Worm (Caenorhabditis elegans) whole organism, late embryonic: Measurements from ENCODE around the gene fbxc-50.

Experiments used
- C38D4.7 ChIP-seq: fragments of 200-800 bp; sonication (Bioruptor generic); optimal IDR thresholded peaks from 2 replicates; lab custom pipeline; 2018; ENCODE audit warnings: mild to moderate bottlenecking, missing genetic modification characterization, moderate library complexity, missing compliant biosample characterization
- Y22D7AL.16 ChIP-seq: sonication (generic microtip); optimal IDR thresholded peaks from 2 replicates; lab custom pipeline; 2016; ENCODE audit warnings: missing genetic modification characterization, missing compliant biosample characterization
- ahr-1 ChIP-seq: sonication (generic microtip); optimal IDR thresholded peaks from 2 replicates; lab custom pipeline; 2016; ENCODE audit warnings: missing genetic modification characterization, missing compliant biosample characterization
- ama-1 ChIP-seq: fragments of 150-350 bp; optimal IDR thresholded peaks from 2 replicates; lab custom pipeline; 2014
- ceh-14 ChIP-seq: sonication (generic microtip); optimal IDR thresholded peaks from 2 replicates; lab custom pipeline; 2016; ENCODE audit warnings: missing genotype, missing genetic modification characterization, missing compliant biosample characterization
- ceh-18 ChIP-seq: sonication (generic microtip); optimal IDR thresholded peaks from 2 replicates; lab custom pipeline; 2016; ENCODE audit warnings: missing genetic modification characterization, missing compliant biosample characterization
- ceh-30 ChIP-seq: fragments of 150-350 bp; optimal IDR thresholded peaks from 2 replicates; lab custom pipeline; 2014; ENCODE audit warnings: missing biosample characterization, missing genetic modification characterization
- ceh-31 ChIP-seq: sonication (generic microtip); optimal IDR thresholded peaks from 2 replicates; lab custom pipeline; 2016; ENCODE audit warnings: missing genetic modification characterization, missing compliant biosample characterization
- ceh-34 ChIP-seq: sonication (generic microtip); optimal IDR thresholded peaks from 2 replicates; lab custom pipeline; 2016; ENCODE audit warnings: mild to moderate bottlenecking, missing genetic modification characterization, missing compliant biosample characterization
- ceh-6 ChIP-seq: fragments of 200-800 bp; sonication (Bioruptor generic); optimal IDR thresholded peaks from 2 replicates; lab custom pipeline; 2018; ENCODE audit warnings: mild to moderate bottlenecking, missing genetic modification characterization, missing compliant biosample characterization
- ceh-9 ChIP-seq: sonication (generic microtip); optimal IDR thresholded peaks from 2 replicates; lab custom pipeline; 2016; ENCODE audit warnings: mild to moderate bottlenecking, missing genetic modification characterization, inconsistent platforms, missing compliant biosample characterization
- che-1 ChIP-seq: sonication (generic microtip); optimal IDR thresholded peaks from 2 replicates; lab custom pipeline; 2016; ENCODE audit warnings: mild to moderate bottlenecking, missing genetic modification characterization, missing compliant biosample characterization
- dve-1 ChIP-seq: sonication (generic microtip); optimal IDR thresholded peaks from 2 replicates; lab custom pipeline; 2017; ENCODE audit warnings: antibody characterized with exemption, mild to moderate bottlenecking, missing genetic modification characterization, missing compliant biosample characterization
- elt-4 ChIP-seq: sonication (generic microtip); optimal IDR thresholded peaks from 2 replicates; lab custom pipeline; 2016; ENCODE audit warnings: missing genetic modification characterization, missing compliant biosample characterization
- ets-4 ChIP-seq: sonication (generic microtip); optimal IDR thresholded peaks from 2 replicates; lab custom pipeline; 2016; ENCODE audit warnings: missing genetic modification characterization, missing compliant biosample characterization
- eyg-1 ChIP-seq: sonication (generic microtip); optimal IDR thresholded peaks from 2 replicates; lab custom pipeline; 2016; ENCODE audit warnings: missing genotype, missing genetic modification characterization, missing compliant biosample characterization
- fkh-6 ChIP-seq: sonication (generic microtip); optimal IDR thresholded peaks from 2 replicates; lab custom pipeline; 2016; ENCODE audit warnings: missing genetic modification characterization, missing compliant biosample characterization
- hlh-13 ChIP-seq: fragments of 200-800 bp; sonication (Bioruptor generic); optimal IDR thresholded peaks from 2 replicates; lab custom pipeline; 2018; ENCODE audit warnings: mild to moderate bottlenecking, missing genetic modification characterization, missing compliant biosample characterization
- hlh-8 ChIP-seq: sonication (generic microtip); optimal IDR thresholded peaks from 2 replicates; lab custom pipeline; 2016; ENCODE audit warnings: missing genotype, missing genetic modification characterization, missing compliant biosample characterization
- nhr-232 ChIP-seq: sonication (generic microtip); optimal IDR thresholded peaks from 2 replicates; lab custom pipeline; 2016; ENCODE audit warnings: missing genetic modification characterization, missing compliant biosample characterization
- pha-2 ChIP-seq: sonication (generic microtip); optimal IDR thresholded peaks from 2 replicates; lab custom pipeline; 2017; ENCODE audit warnings: mild to moderate bottlenecking, missing genetic modification characterization, missing compliant biosample characterization
- pqm-1 ChIP-seq: sonication (generic microtip); optimal IDR thresholded peaks from 2 replicates; lab custom pipeline; 2016; ENCODE audit warnings: missing genetic modification characterization, missing compliant biosample characterization
- ref-2 ChIP-seq: sonication (generic microtip); optimal IDR thresholded peaks from 2 replicates; lab custom pipeline; 2016; ENCODE audit warnings: missing genetic modification characterization, missing compliant biosample characterization
- rnt-1 ChIP-seq: sonication (generic microtip); optimal IDR thresholded peaks from 2 replicates; lab custom pipeline; 2016; ENCODE audit warnings: missing genetic modification characterization, missing compliant biosample characterization
- sox-2 ChIP-seq: fragments of 200-800 bp; sonication (Bioruptor generic); IDR thresholded peaks from 2 replicates; pipeline ENCODE4 v1.3.6; 2022; ENCODE audit warnings: missing genetic modification reagents, missing genetic modification characterization, missing compliant biosample characterization
- sox-4 ChIP-seq: sonication (generic microtip); optimal IDR thresholded peaks from 2 replicates; lab custom pipeline; 2017; ENCODE audit warnings: mild to moderate bottlenecking, missing genetic modification characterization, inconsistent platforms, missing compliant biosample characterization
- syd-9 ChIP-seq: sonication (generic microtip); optimal IDR thresholded peaks from 2 replicates; lab custom pipeline; 2016; ENCODE audit warnings: mild to moderate bottlenecking, missing genetic modification characterization, moderate library complexity, missing compliant biosample characterization
- tbx-7 ChIP-seq: sonication (generic microtip); optimal IDR thresholded peaks from 2 replicates; lab custom pipeline; 2016; ENCODE audit warnings: missing genotype, missing genetic modification characterization, missing compliant biosample characterization
- ttx-3 ChIP-seq: sonication (generic microtip); optimal IDR thresholded peaks from 2 replicates; lab custom pipeline; 2016; ENCODE audit warnings: missing genetic modification reagents, missing genetic modification characterization, missing compliant biosample characterization
- unc-3 ChIP-seq, 2 experiments: fragments of 200-800 bp in 1 of 2; sonication (Bioruptor generic) in 1 of 2; sonication (generic microtip) in 1 of 2; conservative IDR thresholded peaks in 1 of 2; optimal IDR thresholded peaks in 1 of 2; 2 replicates each; pipeline versions ENCODE4 v1.3.6 to Lab custom; 2016 to 2022; ENCODE audit warnings: missing compliant biosample characterization in 2 of 2, missing genetic modification characterization in 2 of 2, missing genetic modification reagents in 1 of 2
- unc-55 ChIP-seq: sonication (generic microtip); optimal IDR thresholded peaks from 2 replicates; lab custom pipeline; 2017; ENCODE audit warnings: missing biosample characterization, missing genetic modification reagents, missing genetic modification characterization
- unc-86 ChIP-seq: sonication (generic microtip); optimal IDR thresholded peaks from 2 replicates; lab custom pipeline; 2016; ENCODE audit warnings: missing genetic modification characterization, missing compliant biosample characterization

fbxc-50 gene

DNA sequence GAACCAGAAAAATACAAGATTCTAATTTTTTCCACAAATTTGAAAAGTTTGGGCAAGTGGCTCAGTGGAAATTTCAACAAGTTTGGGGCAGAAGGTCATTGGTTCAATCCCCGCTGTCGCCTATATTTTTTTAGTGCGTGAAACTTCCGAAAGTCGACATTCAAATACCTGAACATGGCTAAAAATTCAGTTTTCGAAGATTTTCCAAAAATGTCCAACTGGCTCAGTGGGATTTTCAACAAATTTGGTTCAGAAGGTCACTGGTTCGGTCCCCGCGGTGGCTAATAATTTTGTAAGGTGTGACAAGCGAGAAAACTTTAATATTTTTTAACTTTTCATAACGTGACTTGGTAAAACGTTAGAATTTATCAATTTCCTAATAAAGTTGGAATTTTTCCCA lies 16.8 kb upstream of the fbxc-50 start:
- TF ChIP-seq eyg-1 (no peak), unc-55 (no peak), hlh-8 (tag; lab: Kevin White, UChicago) (no peak), pqm-1 (tag; lab: Kevin White, UChicago) (no peak), C38D4.7 (GFP tag; lab: Kevin White, UChicago) (no peak), sox-2 (GFP tag; lab: Robert Waterston, UW) (no peak), ref-2 (no peak)
- TF ChIP-seq, all 69 proteins: peak for 0

ce11 chrII:3262504-3262903 lies 14.6 kb upstream of the fbxc-50 start, which contains the start of gene F02E11.2:
TSS of gene F02E11.2 (plus strand) at chrII:3262804.
- TF ChIP-seq ceh-18 (no peak), rnt-1 (tag; lab: Kevin White, UChicago) (no peak), pha-2 (tag; lab: Kevin White, UChicago) (no peak), sox-4 (tag; lab: Kevin White, UChicago) (no peak), ceh-30 (tag; lab: Kevin White, UChicago) (no peak), ceh-34 (tag; lab: Kevin White, UChicago) (no peak), ceh-14 (tag; lab: Kevin White, UChicago) (no peak), ceh-6 (no peak), unc-3 (GFP tag; conservative IDR thresholded peaks at IDR 0.05; lab: Robert Waterston, UW) (no peak), unc-3 (tag; optimal IDR thresholded peaks at IDR 0.05; lab: Kevin White, UChicago) (no peak), che-1 (tag; lab: Kevin White, UChicago) (no peak), ama-1 (lab: Kevin White, UChicago) (no peak), tbx-7 (no peak), eyg-1 (no peak), elt-4 (no peak), ttx-3 (tag; lab: Kevin White, UChicago) (no peak), ceh-31 (tag; lab: Kevin White, UChicago) (no peak), ceh-9 (tag; lab: Kevin White, UChicago) (no peak)

DNA sequence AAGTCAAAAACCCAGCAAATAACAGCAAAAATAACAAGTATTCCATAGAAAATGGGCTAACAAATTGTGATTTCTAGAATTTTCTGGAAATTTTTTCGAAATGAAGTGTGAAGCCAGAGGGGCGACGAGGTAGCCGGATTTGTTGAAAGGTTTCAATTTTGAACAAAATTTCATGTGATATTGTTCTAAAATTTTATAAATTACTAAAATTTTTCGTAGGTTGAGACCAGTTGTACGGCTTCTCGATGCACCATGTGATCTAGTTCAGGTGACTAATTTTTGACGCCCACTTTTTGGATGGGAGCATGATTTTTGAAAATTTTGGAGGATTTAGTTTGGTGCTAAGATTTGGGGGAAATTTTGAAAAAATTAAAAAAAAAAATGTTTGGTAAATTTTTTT lies 11.3 kb upstream of the fbxc-50 start, which contains the start of gene gcy-19:
gcy-19 (minus strand) TSS at position 101 of the 400 bp plus-strand sequence.
- TF ChIP-seq syd-9 (tag; lab: Kevin White, UChicago) = no peak

DNA sequence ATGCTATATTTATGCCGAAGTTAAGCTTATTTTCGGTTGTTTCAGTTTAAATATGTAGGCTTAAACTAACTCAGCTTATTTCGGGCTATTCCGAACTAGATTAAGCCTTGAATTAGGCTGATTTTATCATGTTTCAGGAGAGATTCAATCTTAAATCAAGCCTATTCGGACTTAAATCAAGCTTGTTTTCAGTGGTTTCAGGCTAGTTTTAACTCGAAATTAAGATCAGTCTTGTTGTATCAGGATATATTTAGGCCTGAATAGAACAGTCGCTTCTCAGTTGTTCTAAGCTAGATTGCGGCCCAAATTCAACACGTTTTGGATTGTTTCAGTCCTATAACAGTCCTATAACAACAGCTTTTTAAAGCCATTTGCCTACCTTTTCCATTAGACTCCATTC lies 3.9 kb upstream of the fbxc-50 start:
- TF ChIP-seq eyg-1 (no peak), ceh-18 (no peak)

ce11 chrII:3250195-3250594 lies 2.3 kb upstream of the fbxc-50 start:
- no peak for TF ChIP-seq ttx-3 (tag; lab: Kevin White, UChicago)

DNA sequence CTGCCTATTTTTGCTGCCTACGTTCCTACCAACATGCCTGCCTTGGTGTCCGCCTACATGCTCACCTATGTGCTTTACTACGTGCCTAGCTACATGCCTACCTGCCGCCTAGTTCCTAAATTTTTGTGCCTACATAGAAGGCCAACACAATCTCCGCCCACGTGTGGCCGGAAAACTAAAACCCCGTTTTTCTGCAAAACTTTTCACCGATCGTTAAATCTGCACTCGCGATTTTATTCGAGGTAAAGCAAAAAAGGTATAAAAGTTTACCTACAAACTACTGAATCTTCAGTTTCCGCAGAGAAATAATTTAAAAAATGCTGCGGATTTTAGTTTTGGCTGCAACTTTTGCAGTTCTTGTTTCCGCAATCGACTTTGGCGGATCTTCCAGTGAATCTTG lies 1.5 kb upstream of the fbxc-50 start, which contains the start of gene clec-124:
clec-124 (plus strand) TSS at position 301 of the 400 bp plus-strand sequence.
- no peak for TF ChIP-seq unc-86 (tag; lab: Kevin White, UChicago)
- TF ChIP-seq ahr-1 = no peak
- no peak for TF ChIP-seq Y22D7AL.16
- no peak for TF ChIP-seq C38D4.7 (GFP tag; lab: Kevin White, UChicago)
- TF ChIP-seq nhr-232 = no peak
- TF ChIP-seq fkh-6 (tag; lab: Kevin White, UChicago) = no peak
- TF ChIP-seq pqm-1 (tag; lab: Kevin White, UChicago) = no peak
- no peak for TF ChIP-seq ets-4 (tag; lab: Kevin White, UChicago)
- no peak for TF ChIP-seq hlh-13 (GFP tag; lab: Kevin White, UChicago)
- no peak for TF ChIP-seq ceh-31 (tag; lab: Kevin White, UChicago)

- TF ChIP-seq fkh-6 (tag; lab: Kevin White, UChicago) (no peak), ceh-18 (no peak), dve-1 (tag; lab: Kevin White, UChicago) (no peak)
These were observed 367 bp downstream of the fbxc-50 start for ce11 chrII:3247556-3247955.
